Worm (Caenorhabditis elegans) whole organism, midembryonic: Measurements from ENCODE around the gene ras-1.

Source experiments
- flt-1 ChIP-seq: fragments of 200-800 bp; sonication (Bioruptor generic); IDR thresholded peaks from 2 replicates; pipeline ENCODE4 v1.3.6; 2022; ENCODE audit warnings: missing genetic modification characterization, missing compliant biosample characterization
- med-1 ChIP-seq: sonication (generic microtip); optimal IDR thresholded peaks from 2 replicates; lab custom pipeline; 2017; ENCODE audit warnings: missing genetic modification characterization, mild to moderate bottlenecking, missing compliant biosample characterization, antibody characterized with exemption, missing genetic modification reagents; ENCODE audit not compliant: insufficient read depth
- ref-1 ChIP-seq: fragments of 200-800 bp; sonication (Bioruptor generic); conservative IDR thresholded peaks from 2 replicates; pipeline ENCODE4 v1.3.6; 2022; ENCODE audit warnings: missing genetic modification reagents, missing genetic modification characterization, missing compliant biosample characterization
- tab-1 ChIP-seq: fragments of 200-800 bp; sonication (Bioruptor generic); IDR thresholded peaks from 2 replicates; pipeline ENCODE4 v1.3.6; 2022; ENCODE audit warnings: missing genetic modification characterization, missing compliant biosample characterization

DNA sequence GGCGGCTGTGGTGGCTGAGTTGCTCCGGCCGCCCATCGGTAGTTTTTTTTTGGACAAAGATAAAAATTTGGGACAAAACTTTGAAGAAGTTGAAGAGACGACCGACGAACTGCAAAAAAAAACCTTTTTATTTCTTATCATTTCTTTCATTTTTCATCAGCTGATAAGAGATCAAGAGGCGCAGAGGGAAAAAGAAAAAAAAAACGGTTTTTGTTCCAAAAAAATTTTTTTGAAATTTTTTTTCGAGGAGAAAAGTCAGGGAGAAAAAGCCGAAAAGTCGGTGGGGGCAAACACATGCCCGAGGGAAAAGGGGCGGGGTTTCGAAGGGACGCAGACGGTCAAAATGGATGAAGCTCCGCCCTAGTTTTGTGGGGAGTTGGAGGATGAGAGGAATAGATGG lies at the start of gene ras-1:
- TF ChIP-seq med-1 (GFP tag; lab: Kevin White, UChicago) (no peak), tab-1 (GFP tag; lab: Robert Waterston, UW) (no peak), flt-1 (GFP tag; lab: Robert Waterston, UW) (no peak), ref-1 (GFP tag; lab: Robert Waterston, UW) (no peak)
